Worm (Caenorhabditis elegans) whole organism, young adult: Measurements from ENCODE around the gene F14E5.8.

Experiments
- B0019.2 ChIP-seq: fragments of 200-800 bp; sonication (Bioruptor generic); conservative IDR thresholded peaks from 2 replicates; pipeline ENCODE4 v1.3.6; 2022; ENCODE audit warnings: missing genetic modification reagents, missing genetic modification characterization, missing compliant biosample characterization
- B0035.1 ChIP-seq: sonication (generic microtip); optimal IDR thresholded peaks from 2 replicates; lab custom pipeline; 2016; ENCODE audit warnings: missing genetic modification characterization, mild to moderate bottlenecking, missing compliant biosample characterization, missing genotype, missing genetic modification reagents
- B0336.3 ChIP-seq: fragments of 200-800 bp; sonication (Bioruptor generic); IDR thresholded peaks from 2 replicates; pipeline ENCODE4 v1.3.6; 2022; ENCODE audit warnings: missing genetic modification characterization, missing compliant biosample characterization
- C06A6.2 ChIP-seq: fragments of 200-800 bp; sonication (Bioruptor generic); conservative IDR thresholded peaks from 2 replicates; pipeline ENCODE4 v1.3.6; 2022; ENCODE audit warnings: missing genetic modification characterization, missing compliant biosample characterization
- C17E4.6 ChIP-seq: fragments of 200-800 bp; sonication (Bioruptor generic); IDR thresholded peaks from 2 replicates; pipeline ENCODE4 v1.3.6; 2022; ENCODE audit warnings: missing genetic modification reagents, missing genetic modification characterization, missing compliant biosample characterization
- F10E7.11 ChIP-seq: sonication (generic microtip); optimal IDR thresholded peaks from 2 replicates; lab custom pipeline; 2017; ENCODE audit warnings: mild to moderate bottlenecking, missing genetic modification characterization, moderate library complexity, missing compliant biosample characterization
- F22D6.2 ChIP-seq: sonication (generic microtip); optimal IDR thresholded peaks from 2 replicates; lab custom pipeline; 2016; ENCODE audit warnings: mild to moderate bottlenecking, missing genetic modification characterization, missing compliant biosample characterization
- F23B12.7 ChIP-seq: sonication (generic microtip); optimal IDR thresholded peaks from 2 replicates; lab custom pipeline; 2017; ENCODE audit warnings: missing genetic modification characterization, mild to moderate bottlenecking, missing compliant biosample characterization, antibody characterized with exemption, moderate library complexity; ENCODE audit not compliant: insufficient read depth
- F37B4.10 ChIP-seq: fragments of 200-800 bp; sonication (Bioruptor generic); IDR thresholded peaks from 2 replicates; pipeline ENCODE4 v1.3.6; 2022; ENCODE audit warnings: missing genetic modification characterization, missing compliant biosample characterization
- F39B2.1 ChIP-seq: fragments of 200-800 bp; sonication (Bioruptor generic); IDR thresholded peaks from 2 replicates; pipeline ENCODE4 v1.3.6; 2022; ENCODE audit warnings: missing genetic modification reagents, missing genetic modification characterization, missing compliant biosample characterization
- F49E8.2 ChIP-seq: sonication (generic microtip); optimal IDR thresholded peaks from 3 replicates; lab custom pipeline; 2017; ENCODE audit warnings: missing genetic modification characterization, mild to moderate bottlenecking, missing compliant biosample characterization, antibody characterized with exemption, moderate library complexity; ENCODE audit not compliant: insufficient read depth
- F52B5.7 ChIP-seq: sonication (generic microtip); optimal IDR thresholded peaks from 2 replicates; lab custom pipeline; 2016; ENCODE audit warnings: mild to moderate bottlenecking, missing genetic modification characterization, missing compliant biosample characterization
- F55B11.4 ChIP-seq: sonication (generic microtip); optimal IDR thresholded peaks from 2 replicates; lab custom pipeline; 2016; ENCODE audit warnings: missing compliant biosample characterization, missing genetic modification characterization, borderline replicate concordance; ENCODE audit not compliant: insufficient read depth
- K11D2.4 ChIP-seq: fragments of 200-800 bp; sonication (Bioruptor generic); IDR thresholded peaks from 2 replicates; pipeline ENCODE4 v1.3.6; 2022; ENCODE audit warnings: missing genetic modification reagents, missing genetic modification characterization, missing compliant biosample characterization
- Y79H2A.3 ChIP-seq: fragments of 200-800 bp; sonication (Bioruptor generic); conservative IDR thresholded peaks from 2 replicates; pipeline ENCODE4 v1.3.6; 2022; ENCODE audit warnings: missing genetic modification reagents, missing genetic modification characterization, missing compliant biosample characterization
- ZK185.1 ChIP-seq: sonication (generic microtip); optimal IDR thresholded peaks from 2 replicates; lab custom pipeline; 2016; ENCODE audit warnings: mild to moderate bottlenecking, missing genetic modification characterization, missing compliant biosample characterization; ENCODE audit not compliant: poor library complexity, severe bottlenecking
- aptf-2 ChIP-seq: fragments of 200-800 bp; sonication (Bioruptor generic); conservative IDR thresholded peaks from 2 replicates; pipeline ENCODE4 v1.3.6; 2022; ENCODE audit warnings: missing genetic modification reagents, missing genetic modification characterization, missing compliant biosample characterization
- atf-7 ChIP-seq: sonication (generic microtip); optimal IDR thresholded peaks from 2 replicates; lab custom pipeline; 2017; ENCODE audit warnings: mild to moderate bottlenecking, missing genetic modification characterization, missing compliant biosample characterization
- attf-3 ChIP-seq: fragments of 200-800 bp; sonication (Bioruptor generic); conservative IDR thresholded peaks from 2 replicates; pipeline ENCODE4 v1.3.6; 2022; ENCODE audit warnings: missing genetic modification reagents, missing genetic modification characterization, missing compliant biosample characterization
- attf-6 ChIP-seq: fragments of 200-800 bp; sonication (Bioruptor generic); IDR thresholded peaks from 2 replicates; pipeline ENCODE4 v1.3.6; 2022; ENCODE audit warnings: missing genetic modification reagents, missing genetic modification characterization, missing compliant biosample characterization
- bed-2 ChIP-seq: fragments of 200-800 bp; sonication (Bioruptor generic); IDR thresholded peaks from 2 replicates; pipeline ENCODE4 v1.3.6; 2022; ENCODE audit warnings: missing genetic modification reagents, missing genetic modification characterization, missing compliant biosample characterization
- cebp-1 ChIP-seq, 2 experiments: fragments of 200-800 bp in 1 of 2; sonication (Bioruptor generic) in 1 of 2; sonication (generic microtip) in 1 of 2; IDR thresholded peaks in 1 of 2; optimal IDR thresholded peaks in 1 of 2; 2 replicates each; pipeline versions ENCODE4 v1.3.6 to Lab custom; 2017 to 2022; ENCODE audit warnings: missing compliant biosample characterization in 2 of 2, missing genetic modification characterization in 2 of 2, mild to moderate bottlenecking in 1 of 2, missing genetic modification reagents in 1 of 2, moderate library complexity in 1 of 2
- ceh-40 ChIP-seq: fragments of 200-800 bp; sonication (Bioruptor generic); IDR thresholded peaks from 2 replicates; pipeline ENCODE4 v1.3.6; 2022; ENCODE audit warnings: missing genetic modification characterization, missing compliant biosample characterization
- ceh-58 ChIP-seq: fragments of 200-800 bp; sonication (Bioruptor generic); IDR thresholded peaks from 2 replicates; pipeline ENCODE4 v1.3.6; 2022; ENCODE audit warnings: missing genetic modification characterization, missing compliant biosample characterization
- ceh-91 ChIP-seq: fragments of 200-800 bp; sonication (Bioruptor generic); IDR thresholded peaks from 2 replicates; pipeline ENCODE4 v1.3.6; 2022; ENCODE audit warnings: missing genetic modification reagents, missing genetic modification characterization, missing compliant biosample characterization
- dox-1 ChIP-seq: fragments of 200-800 bp; sonication (Bioruptor generic); IDR thresholded peaks from 2 replicates; pipeline ENCODE4 v1.3.6; 2022; ENCODE audit warnings: missing genetic modification reagents, missing genetic modification characterization, missing compliant biosample characterization
- egrh-3 ChIP-seq: fragments of 200-800 bp; sonication (Bioruptor generic); IDR thresholded peaks from 2 replicates; pipeline ENCODE4 v1.3.6; 2022; ENCODE audit warnings: missing genetic modification reagents, missing genetic modification characterization, missing compliant biosample characterization
- ets-4 ChIP-seq: fragments of 200-800 bp; sonication (Bioruptor generic); optimal IDR thresholded peaks from 2 replicates; lab custom pipeline; 2018; ENCODE audit warnings: mild to moderate bottlenecking, missing genetic modification characterization, missing compliant biosample characterization
- fkh-3 ChIP-seq: sonication (generic microtip); optimal IDR thresholded peaks from 2 replicates; lab custom pipeline; 2016; ENCODE audit warnings: mild to moderate bottlenecking, missing genetic modification characterization, missing compliant biosample characterization
- hmg-1.2 ChIP-seq: fragments of 200-800 bp; sonication (Bioruptor generic); IDR thresholded peaks from 2 replicates; pipeline ENCODE4 v1.3.6; 2022; ENCODE audit warnings: missing genetic modification reagents, missing genetic modification characterization, missing compliant biosample characterization
- let-607 ChIP-seq, 2 experiments: fragments of 200-800 bp in 1 of 2; sonication (Bioruptor generic) in 1 of 2; sonication (generic microtip) in 1 of 2; optimal IDR thresholded peaks; 2 replicates each; lab custom pipeline; 2016 to 2018; ENCODE audit warnings: mild to moderate bottlenecking in 2 of 2, missing compliant biosample characterization in 2 of 2, missing genetic modification characterization in 2 of 2, moderate library complexity in 2 of 2, missing genotype in 1 of 2
- lin-40 ChIP-seq: sonication (generic microtip); optimal IDR thresholded peaks from 2 replicates; lab custom pipeline; 2016; ENCODE audit warnings: missing genetic modification characterization, mild to moderate bottlenecking, missing compliant biosample characterization, missing genotype, missing genetic modification reagents
- lir-1 ChIP-seq: fragments of 200-800 bp; sonication (Bioruptor generic); conservative IDR thresholded peaks from 2 replicates; pipeline ENCODE4 v1.3.6; 2022; ENCODE audit warnings: missing genetic modification reagents, missing genetic modification characterization, missing compliant biosample characterization
- lsl-1 ChIP-seq: fragments of 200-800 bp; sonication (Bioruptor generic); optimal IDR thresholded peaks from 2 replicates; lab custom pipeline; 2018; ENCODE audit warnings: mild to moderate bottlenecking, missing genetic modification characterization, moderate library complexity, missing compliant biosample characterization
- mxl-1 ChIP-seq: sonication (generic microtip); optimal IDR thresholded peaks from 2 replicates; lab custom pipeline; 2016; ENCODE audit warnings: missing genetic modification characterization, missing compliant biosample characterization
- nfya-2 ChIP-seq: fragments of 200-800 bp; sonication (Bioruptor generic); IDR thresholded peaks from 2 replicates; pipeline ENCODE4 v1.3.6; 2022; ENCODE audit warnings: missing genetic modification reagents, missing genetic modification characterization, missing compliant biosample characterization
- nhr-80 ChIP-seq: sonication (generic microtip); optimal IDR thresholded peaks from 2 replicates; lab custom pipeline; 2016; ENCODE audit warnings: missing genetic modification characterization, missing compliant biosample characterization
- nhr-90 ChIP-seq: sonication (generic microtip); optimal IDR thresholded peaks from 2 replicates; lab custom pipeline; 2016; ENCODE audit warnings: missing genotype, mild to moderate bottlenecking, missing genetic modification characterization, missing compliant biosample characterization
- pha-4 ChIP-seq: fragments of 150-350 bp; sonication (generic microtip); optimal IDR thresholded peaks from 2 replicates; lab custom pipeline; 2014; ENCODE audit warnings: missing biosample characterization, missing genetic modification reagents, missing genetic modification characterization
- rec-8 ChIP-seq, 2 experiments: sonication (generic microtip); optimal IDR thresholded peaks; 2 replicates each; lab custom pipeline; 2016; ENCODE audit warnings: mild to moderate bottlenecking in 2 of 2, missing genetic modification characterization in 2 of 2, missing genetic modification reagents in 2 of 2, missing genotype in 2 of 2, missing biosample characterization in 1 of 2, missing compliant biosample characterization in 1 of 2, moderate library complexity in 1 of 2
- sptf-2 ChIP-seq: fragments of 200-800 bp; sonication (Bioruptor generic); optimal IDR thresholded peaks from 2 replicates; lab custom pipeline; 2018; ENCODE audit warnings: mild to moderate bottlenecking, missing genetic modification characterization, missing compliant biosample characterization
- tlf-1 ChIP-seq: fragments of 200-800 bp; sonication (Bioruptor generic); optimal IDR thresholded peaks from 2 replicates; lab custom pipeline; 2018; ENCODE audit warnings: mild to moderate bottlenecking, missing genetic modification characterization, missing compliant biosample characterization
- xnd-1 ChIP-seq: sonication (generic microtip); optimal IDR thresholded peaks from 2 replicates; lab custom pipeline; 2016; ENCODE audit warnings: missing genotype, missing genetic modification reagents, missing genetic modification characterization, missing compliant biosample characterization
- zim-3 ChIP-seq: sonication (generic microtip); optimal IDR thresholded peaks from 2 replicates; lab custom pipeline; 2017; ENCODE audit warnings: mild to moderate bottlenecking, missing genetic modification characterization, moderate library complexity, missing compliant biosample characterization
- ztf-3 ChIP-seq: fragments of 200-800 bp; sonication (Bioruptor generic); optimal IDR thresholded peaks from 2 replicates; lab custom pipeline; 2018; ENCODE audit warnings: mild to moderate bottlenecking, missing genetic modification characterization, missing compliant biosample characterization
- ztf-6 ChIP-seq: fragments of 200-800 bp; sonication (Bioruptor generic); IDR thresholded peaks from 2 replicates; pipeline ENCODE4 v1.3.6; 2022; ENCODE audit warnings: missing genetic modification reagents, missing genetic modification characterization, missing compliant biosample characterization

Gene F14E5.8

ce11 chrII:8386897-8387296, 33.0 kb upstream of the F14E5.8 start:
- TF ChIP-seq sptf-2 (GFP tag; lab: Kevin White, UChicago) (no peak), egrh-3 (GFP tag; lab: Robert Waterston, UW) (no peak), F52B5.7 (no peak), nhr-90 (tag; lab: Kevin White, UChicago) (no peak), cebp-1 (GFP tag; IDR thresholded peaks at IDR 0.05; lab: Robert Waterston, UW) (no peak), cebp-1 (tag; optimal IDR thresholded peaks at IDR 0.05; lab: Kevin White, UChicago) (no peak), atf-7 (tag; lab: Kevin White, UChicago) (peak; percentile 76), bed-2 (GFP tag; lab: Robert Waterston, UW) (no peak), F39B2.1 (GFP tag; lab: Robert Waterston, UW) (no peak), xnd-1 (tag; lab: Kevin White, UChicago) (no peak), F49E8.2 (tag; lab: Kevin White, UChicago) (no peak), K11D2.4 (GFP tag; lab: Robert Waterston, UW) (no peak), B0035.1 (tag; lab: Kevin White, UChicago) (no peak), B0019.2 (GFP tag; lab: Robert Waterston, UW) (no peak), ceh-91 (GFP tag; lab: Robert Waterston, UW) (no peak), pha-4 (tag; lab: Kevin White, UChicago) (no peak), C06A6.2 (no peak), dox-1 (peak; percentile 32; the same call in 1 of the 2 replicates), lin-40 (tag; lab: Kevin White, UChicago) (no peak), attf-6 (GFP tag; lab: Robert Waterston, UW) (no peak), nhr-80 (tag; lab: Kevin White, UChicago) (peak; percentile 74), F10E7.11 (no peak), hmg-1.2 (GFP tag; lab: Robert Waterston, UW) (no peak), attf-3 (no peak), aptf-2 (GFP tag; lab: Robert Waterston, UW) (no peak)

DNA sequence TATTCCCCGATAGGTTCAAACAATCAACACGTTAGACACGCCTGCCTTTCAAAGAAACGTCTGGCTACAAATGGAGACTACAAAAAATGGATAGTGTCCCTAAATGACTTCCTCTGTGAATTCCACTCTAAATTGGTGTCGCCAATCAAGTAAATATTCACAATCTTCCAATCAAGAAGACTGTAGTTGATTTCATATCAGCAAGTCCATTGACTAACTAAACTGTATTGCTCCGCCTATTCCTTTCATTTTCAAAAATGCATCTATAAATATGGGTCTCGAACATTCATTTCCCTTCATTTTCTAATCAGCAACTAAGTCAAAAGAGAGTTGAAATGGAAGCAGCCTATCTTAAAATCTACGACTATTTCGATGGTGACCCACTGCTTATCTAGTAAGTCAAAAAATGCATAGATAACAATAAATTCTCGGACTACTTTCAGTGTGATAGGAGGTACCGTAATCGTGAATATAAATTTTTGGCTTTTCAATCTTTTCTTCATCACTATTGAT, 31.8 kb upstream of the F14E5.8 start, which contains the start of gene drd-1:
TSS of gene drd-1 (plus strand) at position 51 of the 513 bp plus-strand sequence.
- TF ChIP-seq let-607 (tag; optimal IDR thresholded peaks at IDR 0.05; lab: Kevin White, UChicago) (peak in 1 of 2 experiments; percentile 40), F37B4.10 (no peak), F55B11.4 (no peak), B0336.3 (0 out of 2 replicates have a peak, but pooled peaks have one; percentile 25), C17E4.6 (GFP tag; lab: Robert Waterston, UW) (no peak), ceh-58 (no peak), ztf-3 (GFP tag; lab: Kevin White, UChicago) (no peak), zim-3 (tag; lab: Kevin White, UChicago) (no peak), fkh-3 (tag; lab: Kevin White, UChicago) (no peak), tlf-1 (GFP tag; lab: Kevin White, UChicago) (no peak), lin-40 (tag; lab: Kevin White, UChicago) (peak; percentile 2), rec-8 (tag; optimal IDR thresholded peaks at IDR 0.05; lab: Kevin White, UChicago) (no peak), B0035.1 (tag; lab: Kevin White, UChicago) (no peak), ets-4 (peak; percentile 73), Y79H2A.3 (GFP tag; lab: Robert Waterston, UW) (no peak), nhr-80 (tag; lab: Kevin White, UChicago) (peak; percentile 96), B0019.2 (GFP tag; lab: Robert Waterston, UW) (no peak), lir-1 (no peak), nhr-90 (tag; lab: Kevin White, UChicago) (peak; percentile 27), ztf-6 (GFP tag; lab: Robert Waterston, UW) (no peak), F22D6.2 (tag; lab: Kevin White, UChicago) (peak; percentile 24), mxl-1 (tag; lab: Kevin White, UChicago) (no peak), F23B12.7 (tag; lab: Kevin White, UChicago) (no peak), lsl-1 (GFP tag; lab: Kevin White, UChicago) (no peak), ceh-40 (GFP tag; lab: Robert Waterston, UW) (no peak), ZK185.1 (tag; lab: Kevin White, UChicago) (no peak), nfya-2 (GFP tag; lab: Robert Waterston, UW) (no peak)
